Worm (Caenorhabditis elegans): ENCODE data around the gene spat-2.

spat-2 gene

ce11 chrIII:11069265-11069664 lies 32.5 kb downstream of the spat-2 start:
- TF ChIP-seq ceh-79 (tag; optimal IDR thresholded peaks at IDR 0.05) (no peak), Y53F4B.3 (GFP tag; IDR thresholded peaks at IDR 0.05) (no peak), nhr-179 (tag; optimal IDR thresholded peaks at IDR 0.05) (no peak), rpc-1 (optimal IDR thresholded peaks at IDR 0.05) (no peak), rpc-1 (tag; optimal IDR thresholded peaks at IDR 0.05) (no peak), ztf-25 (GFP tag; IDR thresholded peaks at IDR 0.05) (no peak), F52B5.7 (tag; optimal IDR thresholded peaks at IDR 0.05) (no peak), zfh-2 (GFP tag; conservative IDR thresholded peaks at IDR 0.05) (no peak), ztf-28 (GFP tag; IDR thresholded peaks at IDR 0.05) (no peak), sptf-2 (GFP tag; optimal IDR thresholded peaks at IDR 0.05) (no peak), C06A6.2 (GFP tag; conservative IDR thresholded peaks at IDR 0.05) (no peak), him-1 (tag; optimal IDR thresholded peaks at IDR 0.05) (no peak)

- no peak for TF ChIP-seq tbx-9 (tag; optimal IDR thresholded peaks at IDR 0.05; ENCODE audit: borderline replicate concordance)
- TF ChIP-seq F23B12.7 (tag; optimal IDR thresholded peaks at IDR 0.05; ENCODE audit: insufficient read depth): no peak
- no peak for TF ChIP-seq ztf-22 (GFP tag; optimal IDR thresholded peaks at IDR 0.05)
- TF ChIP-seq ztf-25 (GFP tag; IDR thresholded peaks at IDR 0.05): no peak
- TF ChIP-seq lir-1 (GFP tag; conservative IDR thresholded peaks at IDR 0.05): no peak
- no peak for TF ChIP-seq cebp-2 (GFP tag; IDR thresholded peaks at IDR 0.05)
- TF ChIP-seq rec-8 (tag; optimal IDR thresholded peaks at IDR 0.05): no peak
- TF ChIP-seq F37B4.10 (GFP tag; IDR thresholded peaks at IDR 0.05): no peak
Measured at ce11 chrIII:11070210-11070609, 33.5 kb downstream of the spat-2 start.

- no peak for TF ChIP-seq ccch-3 (GFP tag; optimal IDR thresholded peaks at IDR 0.05)
- no peak for TF ChIP-seq zim-3 (tag; optimal IDR thresholded peaks at IDR 0.05)
- no peak for TF ChIP-seq ceh-40 (GFP tag; IDR thresholded peaks at IDR 0.05)
- TF ChIP-seq F52B5.7 (tag; optimal IDR thresholded peaks at IDR 0.05): no peak
- TF ChIP-seq dox-1 (GFP tag; IDR thresholded peaks at IDR 0.05): no peak
- TF ChIP-seq madf-3 (GFP tag; IDR thresholded peaks at IDR 0.05): no peak
- no peak for TF ChIP-seq lsl-1 (GFP tag; optimal IDR thresholded peaks at IDR 0.05)
- TF ChIP-seq xnd-1 (tag; optimal IDR thresholded peaks at IDR 0.05): no peak
- TF ChIP-seq aptf-3 (GFP tag; IDR thresholded peaks at IDR 0.05): no peak
- no peak for TF ChIP-seq repo-1 (tag; optimal IDR thresholded peaks at IDR 0.05)
- no peak for TF ChIP-seq let-607 (tag; optimal IDR thresholded peaks at IDR 0.05)
- TF ChIP-seq tbx-9 (tag; optimal IDR thresholded peaks at IDR 0.05; ENCODE audit: borderline replicate concordance): no peak
- TF ChIP-seq ztf-22 (GFP tag; optimal IDR thresholded peaks at IDR 0.05): no peak
- TF ChIP-seq bed-1 (GFP tag; IDR thresholded peaks at IDR 0.05): no peak
- TF ChIP-seq C06A6.2 (GFP tag; conservative IDR thresholded peaks at IDR 0.05): no peak
- no peak for TF ChIP-seq T26A5.8 (tag; optimal IDR thresholded peaks at IDR 0.05)
- TF ChIP-seq nhr-120 (GFP tag; IDR thresholded peaks at IDR 0.05): no peak
Measured at ce11 chrIII:11074214-11074613, 37.5 kb downstream of the spat-2 start, which contains the start of gene str-261. str-261 (plus strand) TSS chrIII:11074514.

- TF ChIP-seq dox-1 (GFP tag; IDR thresholded peaks at IDR 0.05) (no peak), nhr-120 (GFP tag; IDR thresholded peaks at IDR 0.05) (no peak), repo-1 (tag; optimal IDR thresholded peaks at IDR 0.05) (no peak), attf-3 (GFP tag; conservative IDR thresholded peaks at IDR 0.05) (no peak), mcd-1 (GFP tag; IDR thresholded peaks at IDR 0.05) (no peak), F39B2.1 (GFP tag; IDR thresholded peaks at IDR 0.05) (no peak)
Measured at ce11 chrIII:11076743-11077142, 40.0 kb downstream of the spat-2 start.
